Worm (Caenorhabditis elegans): ENCODE data around the gene B0507.3.
A peak's percentile ranks its signal among the peaks of the same experiment; 100 is the strongest.

The B0507.3 gene

ce11 chrV:8767041-8767440 is 1.7 kb upstream of the B0507.3 start:
- TF ChIP-seq unc-62 (GFP tag; optimal IDR thresholded peaks at IDR 0.05 in 1 of 2) (peak in 1 of 2 experiments; percentile 15), unc-62 (tag; optimal IDR thresholded peaks at IDR 0.05) (no peak), nhr-76 (tag; optimal IDR thresholded peaks at IDR 0.05) (no peak), aha-1 (tag) (peak; percentile 90), ceh-28 (tag; optimal IDR thresholded peaks at IDR 0.05) (no peak)

DNA sequence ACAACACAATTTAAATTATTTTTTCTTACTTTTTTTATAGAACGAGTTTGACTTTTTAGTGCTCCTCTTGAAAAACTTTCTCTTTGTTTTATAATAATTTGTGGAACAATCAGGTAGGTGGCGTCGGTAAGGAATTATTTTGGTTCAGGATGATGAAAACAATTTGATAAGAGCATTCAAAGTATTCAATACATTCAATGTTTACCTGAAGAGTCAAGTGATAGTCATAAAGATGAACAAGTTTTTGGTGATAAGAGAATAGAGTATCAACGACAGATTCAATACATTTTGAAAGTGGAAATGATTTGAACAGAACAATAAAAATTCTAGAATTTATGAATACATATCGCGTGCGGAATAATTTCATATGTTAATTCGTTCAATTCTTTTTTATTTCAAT is 1.2 kb upstream of the B0507.3 start:
- TF ChIP-seq hlh-30 (tag; optimal IDR thresholded peaks at IDR 0.05; ENCODE audit: insufficient read depth), result no peak
- TF ChIP-seq nhr-28 (tag; optimal IDR thresholded peaks at IDR 0.05), result peak; percentile 62
- TF ChIP-seq daf-16 (GFP tag; optimal IDR thresholded peaks at IDR 0.05), result no peak
- TF ChIP-seq daf-16 (tag; optimal IDR thresholded peaks at IDR 0.05), result peak; percentile 92
- TF ChIP-seq dmd-6 (GFP tag; IDR thresholded peaks at IDR 0.05), result peak; percentile 18; the same call in 1 of the 2 replicates
- TF ChIP-seq pqm-1 (tag; optimal IDR thresholded peaks at IDR 0.05), result peak; percentile 85
- TF ChIP-seq nhr-237 (tag; optimal IDR thresholded peaks at IDR 0.05), result no peak
- TF ChIP-seq vab-7 (GFP tag; IDR thresholded peaks at IDR 0.05), result no peak
- no peak for TF ChIP-seq unc-62 (GFP tag; optimal IDR thresholded peaks at IDR 0.05 in 1 of 2)
- TF ChIP-seq unc-62 (tag; optimal IDR thresholded peaks at IDR 0.05), result no peak
- no peak for TF ChIP-seq egl-27 (tag; optimal IDR thresholded peaks at IDR 0.05)
- no peak for TF ChIP-seq mes-2 (tag; optimal IDR thresholded peaks at IDR 0.05; ENCODE audit: poor library complexity, severe bottlenecking)
- no peak for TF ChIP-seq nhr-48 (tag; optimal IDR thresholded peaks at IDR 0.05)
- TF ChIP-seq mxl-2 (GFP tag; conservative IDR thresholded peaks at IDR 0.05), result no peak
- no peak for TF ChIP-seq ama-1 (optimal IDR thresholded peaks at IDR 0.05)
- TF ChIP-seq daf-8 (GFP tag; IDR thresholded peaks at IDR 0.05), result no peak
- TF ChIP-seq zip-2 (tag; optimal IDR thresholded peaks at IDR 0.05), result no peak
- TF ChIP-seq lir-3 (tag; optimal IDR thresholded peaks at IDR 0.05), result no peak
- TF ChIP-seq ZK546.5 (tag; optimal IDR thresholded peaks at IDR 0.05), result no peak
- no peak for TF ChIP-seq lim-7 (GFP tag; IDR thresholded peaks at IDR 0.05)
- no peak for TF ChIP-seq ceh-28 (tag; optimal IDR thresholded peaks at IDR 0.05)
- no peak for TF ChIP-seq ceh-82 (tag; optimal IDR thresholded peaks at IDR 0.05)
- TF ChIP-seq zfp-2 (tag; optimal IDR thresholded peaks at IDR 0.05), result no peak
- TF ChIP-seq Y48G9A.11 (GFP tag; IDR thresholded peaks at IDR 0.05), result no peak
- TF ChIP-seq nhr-41 (GFP tag; IDR thresholded peaks at IDR 0.05), result no peak
- TF ChIP-seq dve-1 (tag; optimal IDR thresholded peaks at IDR 0.05; ENCODE audit: insufficient read depth), result peak; percentile 55
- no peak for TF ChIP-seq daf-12 (tag; optimal IDR thresholded peaks at IDR 0.05)
- peak; percentile 79 for TF ChIP-seq php-3 (GFP tag; IDR thresholded peaks at IDR 0.05)
- no peak for TF ChIP-seq T26A8.4 (GFP tag; IDR thresholded peaks at IDR 0.05)
- no peak for TF ChIP-seq sdz-12 (GFP tag; optimal IDR thresholded peaks at IDR 0.05)
- no peak for TF ChIP-seq nhr-6 (tag; optimal IDR thresholded peaks at IDR 0.05)
- no peak for TF ChIP-seq D1046.2 (GFP tag; IDR thresholded peaks at IDR 0.05)
- TF ChIP-seq ceh-20 (GFP tag; IDR thresholded peaks at IDR 0.05), result no peak
- TF ChIP-seq daf-19 (GFP tag; conservative IDR thresholded peaks at IDR 0.05), result no peak
- TF ChIP-seq snpc-4 (tag; optimal IDR thresholded peaks at IDR 0.05), result no peak
- no peak for TF ChIP-seq nhr-76 (tag; optimal IDR thresholded peaks at IDR 0.05)
- no peak for TF ChIP-seq zip-11 (GFP tag; IDR thresholded peaks at IDR 0.05)
- no peak for TF ChIP-seq saeg-2 (GFP tag; IDR thresholded peaks at IDR 0.05)
- no peak for TF ChIP-seq lin-38 (GFP tag; IDR thresholded peaks at IDR 0.05)
- TF ChIP-seq unc-39 (tag; optimal IDR thresholded peaks at IDR 0.05), result no peak
- no peak for TF ChIP-seq nhr-25 (tag; optimal IDR thresholded peaks at IDR 0.05; ENCODE audit: borderline replicate concordance, insufficient read depth)
- no peak for TF ChIP-seq T20F7.1 (GFP tag; optimal IDR thresholded peaks at IDR 0.05)
- no peak for TF ChIP-seq cey-2 (tag; optimal IDR thresholded peaks at IDR 0.05; ENCODE audit: borderline replicate concordance, insufficient read depth)
- peak; percentile 51 for TF ChIP-seq nhr-77 (tag; optimal IDR thresholded peaks at IDR 0.05)
- TF ChIP-seq arid-1 (GFP tag; conservative IDR thresholded peaks at IDR 0.05), result no peak
- no peak for TF ChIP-seq set-16 (GFP tag; IDR thresholded peaks at IDR 0.05)
- TF ChIP-seq lin-1 (GFP tag; IDR thresholded peaks at IDR 0.05), result 0 out of 2 replicates have a peak, but pooled peaks have one; percentile 25
- TF ChIP-seq tra-1 (GFP tag; IDR thresholded peaks at IDR 0.05), result peak; percentile 18; the same call in 1 of the 2 replicates
- no peak for TF ChIP-seq spr-3 (GFP tag; optimal IDR thresholded peaks at IDR 0.05)
